Fruit fly (Drosophila melanogaster) whole organism, embryonic: ENCODE results near the gene CG17752.

Experiments used
- Atf3 ChIP-seq: fragments of 200-800 bp; sonication (Bioruptor generic); optimal IDR thresholded peaks from 3 replicates; lab custom pipeline; 2016; ENCODE audit warnings: missing biosample characterization, missing genetic modification characterization
- CG11093 ChIP-seq: fragments of 200-800 bp; sonication (Bioruptor generic); IDR thresholded peaks from 3 replicates; pipeline ENCODE4 v1.3.6; 2022; ENCODE audit warnings: missing biosample characterization, missing genetic modification characterization
- CG11247 ChIP-seq: fragments of 200-800 bp; sonication (Bioruptor generic); IDR thresholded peaks from 2 replicates; pipeline ENCODE4 v1.3.6; 2022; ENCODE audit warnings: missing biosample characterization, missing genetic modification characterization
- CG11456 ChIP-seq: fragments of 200-800 bp; sonication (Bioruptor generic); IDR thresholded peaks from 3 replicates; pipeline ENCODE4 v1.3.6; 2022; ENCODE audit warnings: missing biosample characterization, missing genetic modification characterization
- CG12659 ChIP-seq: fragments of 200-800 bp; sonication (Bioruptor generic); optimal IDR thresholded peaks from 3 replicates; lab custom pipeline; 2017; ENCODE audit warnings: mild to moderate bottlenecking, missing biosample characterization, missing genetic modification reagents, missing genetic modification characterization
- CG12769 ChIP-seq: fragments of 200-800 bp; sonication (Bioruptor generic); optimal IDR thresholded peaks from 2 replicates; lab custom pipeline; 2019; ENCODE audit warnings: missing biosample characterization, mild to moderate bottlenecking, missing genetic modification characterization, moderate library complexity
- CG13287 ChIP-seq: fragments of 200-800 bp; sonication (Bioruptor generic); IDR thresholded peaks from 2 replicates; pipeline ENCODE4 v1.3.6; 2022; ENCODE audit warnings: missing biosample characterization, missing genetic modification characterization; ENCODE audit not compliant: partially characterized antibody
- CG14667 ChIP-seq: fragments of 200-800 bp; sonication (Bioruptor generic); IDR thresholded peaks from 2 replicates; pipeline ENCODE4 v1.3.6; 2022; ENCODE audit warnings: missing biosample characterization, missing genetic modification characterization
- CG15514 ChIP-seq: fragments of 200-800 bp; sonication (Bioruptor generic); optimal IDR thresholded peaks from 3 replicates; lab custom pipeline; 2017; ENCODE audit warnings: missing biosample characterization, missing genetic modification characterization, mild to moderate bottlenecking, moderate library complexity, missing genetic modification reagents
- CG18262 ChIP-seq: fragments of 200-800 bp; optimal IDR thresholded peaks from 3 replicates; lab custom pipeline; 2019; ENCODE audit warnings: missing biosample characterization, mild to moderate bottlenecking, missing genetic modification characterization, moderate library complexity
- CG2120 ChIP-seq: fragments of 200-800 bp; sonication (Bioruptor generic); optimal IDR thresholded peaks from 3 replicates; lab custom pipeline; 2016; ENCODE audit warnings: missing biosample characterization, missing genetic modification characterization
- CG2678 ChIP-seq: fragments of 200-800 bp; sonication (Bioruptor generic); optimal IDR thresholded peaks from 3 replicates; lab custom pipeline; 2019; ENCODE audit warnings: missing biosample characterization, mild to moderate bottlenecking, missing genetic modification characterization, moderate library complexity
- CG3065 ChIP-seq: fragments of 200-800 bp; sonication (Bioruptor generic); optimal IDR thresholded peaks from 2 replicates; lab custom pipeline; 2016; ENCODE audit warnings: missing biosample characterization, missing genetic modification characterization
- CG32772 ChIP-seq: fragments of 200-800 bp; sonication (Bioruptor generic); IDR thresholded peaks from 2 replicates; pipeline ENCODE4 v1.3.6; 2022; ENCODE audit warnings: missing biosample characterization, missing genetic modification characterization
- CG33213 ChIP-seq: fragments of 200-800 bp; sonication (Bioruptor generic); optimal IDR thresholded peaks from 3 replicates; lab custom pipeline; 2016; ENCODE audit warnings: missing biosample characterization, missing genetic modification characterization
- CG34422 ChIP-seq: fragments of 200-800 bp; sonication (Bioruptor generic); IDR thresholded peaks from 3 replicates; pipeline ENCODE4 v1.3.6; 2022; ENCODE audit warnings: missing biosample characterization, missing genetic modification characterization
- CG4424 ChIP-seq: fragments of 200-800 bp; sonication (Bioruptor generic); optimal IDR thresholded peaks from 3 replicates; lab custom pipeline; 2016; ENCODE audit warnings: missing biosample characterization, missing genetic modification characterization
- CG6254 ChIP-seq: fragments of 200-800 bp; sonication (Bioruptor generic); optimal IDR thresholded peaks from 3 replicates; lab custom pipeline; 2017; ENCODE audit warnings: mild to moderate bottlenecking, missing biosample characterization, missing genetic modification reagents, missing genetic modification characterization
- CG7963 ChIP-seq: fragments of 200-800 bp; sonication (Bioruptor generic); IDR thresholded peaks from 3 replicates; pipeline ENCODE4 v1.3.6; 2022; ENCODE audit warnings: missing biosample characterization, missing genetic modification characterization; ENCODE audit not compliant: partially characterized antibody
- Drgx ChIP-seq: fragments of 200-800 bp; sonication (Bioruptor generic); IDR thresholded peaks from 2 replicates; pipeline ENCODE4 v1.3.6; 2022; ENCODE audit warnings: missing biosample characterization, missing genetic modification characterization
- Ets65A ChIP-seq: fragments of 200-800 bp; sonication (Bioruptor generic); peaks from one replicate; lab custom pipeline; 2016; ENCODE audit warnings: missing biosample characterization, missing genetic modification characterization
- HHEX ChIP-seq: fragments of 200-800 bp; sonication (Bioruptor generic); optimal IDR thresholded peaks from 3 replicates; lab custom pipeline; 2017; ENCODE audit warnings: missing biosample characterization, mild to moderate bottlenecking, missing genetic modification characterization, missing genetic modification reagents
- MESR4 ChIP-seq: fragments of 200-800 bp; sonication (Bioruptor generic); optimal IDR thresholded peaks from 2 replicates; lab custom pipeline; 2018; ENCODE audit warnings: missing biosample characterization, mild to moderate bottlenecking, missing genetic modification characterization, moderate library complexity
- NC2β ChIP-seq: fragments of 200-800 bp; sonication (Bioruptor generic); optimal IDR thresholded peaks from 2 replicates; lab custom pipeline; 2016; ENCODE audit warnings: missing biosample characterization, missing genetic modification characterization
- Nf-YC ChIP-seq: fragments of 200-800 bp; optimal IDR thresholded peaks from 3 replicates; lab custom pipeline; 2019; ENCODE audit warnings: missing biosample characterization, mild to moderate bottlenecking, missing genetic modification characterization, moderate library complexity
- Ssrp ChIP-seq: fragments of 200-800 bp; sonication (Bioruptor generic); optimal IDR thresholded peaks from 2 replicates; lab custom pipeline; 2018; ENCODE audit warnings: missing biosample characterization, mild to moderate bottlenecking, missing genetic modification characterization, moderate library complexity
- ap ChIP-seq: fragments of 200-800 bp; sonication (Bioruptor generic); IDR thresholded peaks from 2 replicates; pipeline ENCODE4 v1.3.6; 2022; ENCODE audit warnings: missing biosample characterization, missing genetic modification characterization
- az2 ChIP-seq: fragments of 200-800 bp; sonication (Bioruptor generic); optimal IDR thresholded peaks from 3 replicates; lab custom pipeline; 2016; ENCODE audit warnings: missing biosample characterization, missing genetic modification characterization
- btn ChIP-seq: fragments of 200-800 bp; sonication (Bioruptor generic); optimal IDR thresholded peaks from 2 replicates; lab custom pipeline; 2016; ENCODE audit warnings: missing biosample characterization, missing genetic modification characterization
- cad ChIP-seq: fragments of >200 bp; optimal IDR thresholded peaks from 2 replicates; lab custom pipeline; 2017; ENCODE audit warnings: missing biosample characterization, missing genetic modification characterization
- chm ChIP-seq: fragments of 200-800 bp; sonication (Bioruptor generic); IDR thresholded peaks from 2 replicates; pipeline ENCODE4 v1.3.6; 2022; ENCODE audit warnings: missing biosample characterization, missing genetic modification characterization
- dati ChIP-seq: fragments of 200-800 bp; sonication (Bioruptor generic); IDR thresholded peaks from 2 replicates; pipeline ENCODE4 v1.3.6; 2022; ENCODE audit warnings: missing biosample characterization, missing genetic modification characterization
- emc ChIP-seq: fragments of 200-800 bp; sonication (Bioruptor generic); optimal IDR thresholded peaks from 2 replicates; lab custom pipeline; 2016; ENCODE audit warnings: missing biosample characterization, missing genetic modification characterization
- esg ChIP-seq: fragments of 200-800 bp; sonication (Bioruptor generic); conservative IDR thresholded peaks from 2 replicates; pipeline ENCODE4 v1.3.6; 2022; ENCODE audit warnings: missing biosample characterization, missing genetic modification characterization
- gce ChIP-seq: fragments of 200-800 bp; sonication (Bioruptor generic); IDR thresholded peaks from 3 replicates; pipeline ENCODE4 v1.3.6; 2022; ENCODE audit warnings: missing biosample characterization, missing genetic modification characterization
- gro ChIP-seq: fragments of 200-800 bp; sonication (Bioruptor generic); optimal IDR thresholded peaks from 2 replicates; lab custom pipeline; 2016; ENCODE audit warnings: missing biosample characterization, missing genetic modification characterization
- ind ChIP-seq: fragments of 200-800 bp; sonication (Bioruptor generic); optimal IDR thresholded peaks from 3 replicates; lab custom pipeline; 2016; ENCODE audit warnings: missing biosample characterization, missing genetic modification characterization
- jumu ChIP-seq: fragments of 200-800 bp; sonication (Bioruptor generic); optimal IDR thresholded peaks from 3 replicates; lab custom pipeline; 2016; ENCODE audit warnings: missing biosample characterization, missing genetic modification characterization
- kay ChIP-seq: fragments of 200-800 bp; sonication (Bioruptor generic); optimal IDR thresholded peaks from 2 replicates; lab custom pipeline; 2016; ENCODE audit warnings: missing biosample characterization, missing genetic modification characterization
- nom ChIP-seq: fragments of 200-800 bp; sonication (Bioruptor generic); optimal IDR thresholded peaks from 2 replicates; lab custom pipeline; 2017; ENCODE audit warnings: missing biosample characterization, missing genetic modification characterization, mild to moderate bottlenecking, moderate library complexity, missing genetic modification reagents
- p53 ChIP-seq: fragments of 200-800 bp; sonication (Bioruptor generic); optimal IDR thresholded peaks from 2 replicates; lab custom pipeline; 2016; ENCODE audit warnings: missing biosample characterization, missing genetic modification characterization
- pb ChIP-seq: fragments of 200-800 bp; sonication (Bioruptor generic); optimal IDR thresholded peaks from 3 replicates; lab custom pipeline; 2016; ENCODE audit warnings: missing biosample characterization, missing genetic modification characterization
- pita ChIP-seq: fragments of 200-800 bp; sonication (Bioruptor generic); optimal IDR thresholded peaks from 2 replicates; lab custom pipeline; 2017; ENCODE audit warnings: missing biosample characterization, mild to moderate bottlenecking, missing genetic modification characterization
- repo ChIP-seq: fragments of 200-800 bp; sonication (Bioruptor generic); optimal IDR thresholded peaks from 2 replicates; lab custom pipeline; 2016; ENCODE audit warnings: missing biosample characterization, missing genetic modification characterization
- shn ChIP-seq: fragments of 200-800 bp; sonication (Bioruptor generic); optimal IDR thresholded peaks from 3 replicates; lab custom pipeline; 2016; ENCODE audit warnings: missing biosample characterization, missing genetic modification characterization
- sna ChIP-seq: fragments of 200-800 bp; sonication (Bioruptor generic); IDR thresholded peaks from 2 replicates; pipeline ENCODE4 v1.3.6; 2022; ENCODE audit warnings: missing biosample characterization, missing genetic modification characterization; ENCODE audit not compliant: partially characterized antibody
- so ChIP-seq: fragments of 200-800 bp; sonication (Bioruptor generic); IDR thresholded peaks from 3 replicates; pipeline ENCODE4 v1.3.6; 2022; ENCODE audit warnings: missing biosample characterization, missing genetic modification characterization
- tna ChIP-seq: fragments of 200-800 bp; sonication (Bioruptor generic); IDR thresholded peaks from 2 replicates; pipeline ENCODE4 v1.3.6; 2022; ENCODE audit warnings: missing biosample characterization, missing genetic modification characterization; ENCODE audit not compliant: partially characterized antibody
- tup ChIP-seq: fragments of 200-800 bp; sonication (Bioruptor generic); optimal IDR thresholded peaks from 2 replicates; lab custom pipeline; 2016; ENCODE audit warnings: missing biosample characterization, mild to moderate bottlenecking, missing genetic modification characterization, moderate library complexity
- zen ChIP-seq: fragments of 200-800 bp; sonication (Bioruptor generic); optimal IDR thresholded peaks from 3 replicates; lab custom pipeline; 2018; ENCODE audit warnings: missing biosample characterization, mild to moderate bottlenecking, missing genetic modification characterization, moderate library complexity

Gene CG17752

DNA sequence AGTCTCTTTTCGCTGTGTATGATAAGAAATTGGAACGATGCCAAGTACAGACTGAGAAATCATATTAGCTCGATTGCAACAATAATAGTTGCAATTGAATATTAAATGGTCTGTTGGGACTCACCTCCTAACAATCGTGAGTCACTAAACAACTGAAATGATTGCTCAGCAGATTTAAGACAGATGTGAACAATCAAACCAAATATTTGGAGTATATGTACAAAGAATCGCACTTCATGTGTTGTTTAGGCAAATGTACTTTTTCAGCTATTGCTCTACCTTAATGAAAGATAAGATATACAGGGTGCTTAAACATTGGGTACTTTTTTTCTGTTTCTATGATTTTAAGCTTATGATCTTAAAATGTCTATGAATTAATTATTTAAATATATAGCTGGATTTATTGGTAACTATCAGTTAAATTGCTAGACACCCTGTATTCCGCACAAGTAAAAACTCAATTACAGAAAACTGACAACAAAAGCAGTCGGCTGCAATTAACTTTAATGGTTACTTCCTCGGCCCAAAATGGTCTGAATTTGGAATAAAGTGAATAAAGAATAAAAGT is 31.6 kb downstream of the CG17752 start (continued):
- TF ChIP-seq CG32772 (GFP tag; lab: Robert Waterston, UW) = peak; percentile 75
- TF ChIP-seq tup (GFP tag; lab: Kevin White, UChicago) = peak; percentile 29
- TF ChIP-seq CG15514 = peak; percentile 82
- TF ChIP-seq nom (GFP tag; lab: Kevin White, UChicago) = peak; percentile 44
- TF ChIP-seq CG33213 (GFP tag; lab: Kevin White, UChicago) = peak; percentile 1
- TF ChIP-seq CG34422 (GFP tag; lab: Robert Waterston, UW) = peak; percentile 91
- TF ChIP-seq cad (GFP tag; lab: Kevin White, UChicago) = no peak
- TF ChIP-seq repo (GFP tag; lab: Kevin White, UChicago) = no peak
- peak; percentile 63; the same call in 1 of the 2 replicates for TF ChIP-seq CG14667 (GFP tag; lab: Robert Waterston, UW)
- peak; percentile 54 for TF ChIP-seq CG12769 (tag; lab: Kevin White, UChicago)
- no peak for TF ChIP-seq Atf3
- no peak for TF ChIP-seq CG7963 (GFP tag; lab: Robert Waterston, UW)
- peak; percentile 82 for TF ChIP-seq so (GFP tag; lab: Robert Waterston, UW)
- TF ChIP-seq CG6254 (GFP tag; lab: Kevin White, UChicago) = peak; percentile 84
- peak; percentile 81 for TF ChIP-seq CG12659 (GFP tag; lab: Kevin White, UChicago)
- peak; percentile 46; the same call in 1 of the 3 replicates for TF ChIP-seq CG11093 (GFP tag; lab: Robert Waterston, UW)
- TF ChIP-seq sna (GFP tag; lab: Robert Waterston, UW) = no peak
- TF ChIP-seq pita = no peak
- TF ChIP-seq HHEX = peak; percentile 85
- TF ChIP-seq CG2120 (GFP tag; lab: Kevin White, UChicago) = peak; percentile 78
- TF ChIP-seq Drgx (GFP tag; lab: Robert Waterston, UW) = peak; percentile 91
- TF ChIP-seq tna = no peak
- TF ChIP-seq CG11247 = peak; percentile 82
- peak; percentile 71 for TF ChIP-seq zen (tag; lab: Kevin White, UChicago)
- TF ChIP-seq CG18262 (tag; lab: Kevin White, UChicago) = peak; percentile 87
- peak; percentile 83 for TF ChIP-seq Ssrp (tag; lab: Kevin White, UChicago)
- peak; percentile 76 for TF ChIP-seq Nf-YC (tag; lab: Kevin White, UChicago)
- no peak for TF ChIP-seq shn (GFP tag; lab: Kevin White, UChicago)
- TF ChIP-seq ind = peak; percentile 77
- TF ChIP-seq p53 (GFP tag; lab: Kevin White, UChicago) = no peak
- TF ChIP-seq btn = no peak
- TF ChIP-seq chm = peak; percentile 91; the same call in 1 of the 2 replicates
- peak; percentile 73 for TF ChIP-seq ap (GFP tag; lab: Robert Waterston, UW)
- peak; percentile 80 for TF ChIP-seq dati (GFP tag; lab: Robert Waterston, UW)
- peak; percentile 89 for TF ChIP-seq CG11456 (GFP tag; lab: Robert Waterston, UW)
- no peak for TF ChIP-seq MESR4 (GFP tag; lab: Kevin White, UChicago)
- peak; percentile 95 for TF ChIP-seq CG2678 (tag; lab: Kevin White, UChicago)
- TF ChIP-seq kay (GFP tag; lab: Kevin White, UChicago) = peak; percentile 70
- TF ChIP-seq gce (GFP tag; lab: Robert Waterston, UW) = peak; percentile 92
- TF ChIP-seq jumu (GFP tag; lab: Kevin White, UChicago) = peak; percentile 31
- TF ChIP-seq Ets65A (GFP tag; lab: Kevin White, UChicago) = peak; percentile 76
- TF ChIP-seq pb (GFP tag; lab: Kevin White, UChicago) = peak; percentile 36
- TF ChIP-seq az2 (GFP tag; lab: Kevin White, UChicago) = peak; percentile 76
- peak; percentile 66 for TF ChIP-seq gro (GFP tag; lab: Kevin White, UChicago)
- peak; percentile 14 for TF ChIP-seq NC2β (GFP tag; lab: Kevin White, UChicago)
- no peak for TF ChIP-seq emc (GFP tag; lab: Kevin White, UChicago)
- TF ChIP-seq CG13287 (GFP tag; lab: Robert Waterston, UW) = no peak
- TF ChIP-seq esg (GFP tag; lab: Robert Waterston, UW) = peak; percentile 80
- TF ChIP-seq CG4424 (GFP tag; lab: Kevin White, UChicago) = peak; percentile 86
- peak; percentile 27 for TF ChIP-seq CG3065 (GFP tag; lab: Kevin White, UChicago)
